Fruit fly (Drosophila melanogaster) whole organism, prepupa: ENCODE results near the gene spz3.

Experiments
- Blimp-1 ChIP-seq: fragments of 200-800 bp; sonication (Bioruptor generic); optimal IDR thresholded peaks from 3 replicates; lab custom pipeline; 2017; ENCODE audit warnings: missing biosample characterization, missing genetic modification characterization, mild to moderate bottlenecking, moderate library complexity, missing genetic modification reagents
- CG10631 ChIP-seq: fragments of 200-800 bp; sonication (Bioruptor generic); optimal IDR thresholded peaks from 2 replicates; lab custom pipeline; 2016; ENCODE audit warnings: missing biosample characterization, missing genetic modification characterization
- CG11294 ChIP-seq: fragments of 200-800 bp; sonication (Bioruptor generic); IDR thresholded peaks from 2 replicates; pipeline ENCODE4 v1.3.6; 2022; ENCODE audit warnings: missing biosample characterization, missing genetic modification characterization
- CG11762 ChIP-seq: fragments of 200-800 bp; sonication (Bioruptor generic); optimal IDR thresholded peaks from 3 replicates; lab custom pipeline; 2016; ENCODE audit warnings: missing biosample characterization, missing genetic modification characterization; ENCODE audit not compliant: insufficient read depth
- CG15336 ChIP-seq: fragments of 200-800 bp; sonication (Bioruptor generic); IDR thresholded peaks from 2 replicates; pipeline ENCODE4 v1.3.6; 2022; ENCODE audit warnings: missing biosample characterization, missing genetic modification characterization
- CG1621 ChIP-seq: fragments of 200-800 bp; sonication (Bioruptor generic); optimal IDR thresholded peaks from 3 replicates; lab custom pipeline; 2018; ENCODE audit warnings: missing biosample characterization, mild to moderate bottlenecking, missing genetic modification characterization
- CG3032 ChIP-seq: fragments of 200-800 bp; optimal IDR thresholded peaks from 2 replicates; lab custom pipeline; 2019; ENCODE audit warnings: missing biosample characterization, mild to moderate bottlenecking, missing genetic modification characterization, moderate library complexity
- CG32006 ChIP-seq: fragments of 200-800 bp; sonication (Bioruptor generic); optimal IDR thresholded peaks from 3 replicates; lab custom pipeline; 2017; ENCODE audit warnings: missing biosample characterization, mild to moderate bottlenecking, missing genetic modification characterization
- CG3919 ChIP-seq: fragments of 200-800 bp; sonication (Bioruptor generic); optimal IDR thresholded peaks from 3 replicates; lab custom pipeline; 2016; ENCODE audit warnings: missing biosample characterization, missing genetic modification characterization
- CG4318 ChIP-seq: fragments of 200-800 bp; sonication (Bioruptor generic); optimal IDR thresholded peaks from 3 replicates; lab custom pipeline; 2017; ENCODE audit warnings: missing biosample characterization, mild to moderate bottlenecking, missing genetic modification characterization
- CG6276 ChIP-seq: fragments of 200-800 bp; sonication (Bioruptor generic); optimal IDR thresholded peaks from 2 replicates; lab custom pipeline; 2017; ENCODE audit warnings: missing biosample characterization, mild to moderate bottlenecking, missing genetic modification characterization
- CG6792 ChIP-seq: fragments of 200-800 bp; sonication (Bioruptor generic); optimal IDR thresholded peaks from 3 replicates; lab custom pipeline; 2016; ENCODE audit warnings: missing biosample characterization, missing genetic modification characterization
- CG6808 ChIP-seq: fragments of 200-800 bp; sonication (Bioruptor generic); optimal IDR thresholded peaks from 3 replicates; lab custom pipeline; 2017; ENCODE audit warnings: missing biosample characterization, missing genetic modification characterization, mild to moderate bottlenecking, moderate library complexity, missing genetic modification reagents
- CG6854 ChIP-seq: fragments of 200-800 bp; sonication (Bioruptor generic); optimal IDR thresholded peaks from 2 replicates; lab custom pipeline; 2017; ENCODE audit warnings: missing biosample characterization, mild to moderate bottlenecking, missing genetic modification characterization
- CG7368 ChIP-seq: fragments of 200-800 bp; sonication (Bioruptor generic); optimal IDR thresholded peaks from 3 replicates; lab custom pipeline; 2016; ENCODE audit warnings: missing biosample characterization, missing genetic modification characterization
- CG8119 ChIP-seq: fragments of 200-800 bp; sonication (Bioruptor generic); IDR thresholded peaks from 3 replicates; pipeline ENCODE4 v1.3.6; 2022; ENCODE audit warnings: missing biosample characterization, missing genetic modification characterization
- CG8319 ChIP-seq: fragments of 200-800 bp; sonication (Bioruptor generic); optimal IDR thresholded peaks from 3 replicates; lab custom pipeline; 2016; ENCODE audit warnings: missing biosample characterization, missing genetic modification characterization
- CG9139 ChIP-seq: fragments of 200-800 bp; sonication (Bioruptor generic); optimal IDR thresholded peaks from 3 replicates; lab custom pipeline; 2017; ENCODE audit warnings: missing biosample characterization, mild to moderate bottlenecking, missing genetic modification characterization
- Eip75B ChIP-seq: fragments of 200-800 bp; sonication (Bioruptor generic); optimal IDR thresholded peaks from 3 replicates; lab custom pipeline; 2016; ENCODE audit warnings: missing biosample characterization, missing genetic modification characterization
- Eip78C ChIP-seq: fragments of 200-800 bp; sonication (Bioruptor generic); peaks from one replicate; lab custom pipeline; 2016; ENCODE audit warnings: missing biosample characterization, missing genetic modification characterization
- Eip93F ChIP-seq: fragments of 200-800 bp; sonication (Bioruptor generic); optimal IDR thresholded peaks from 2 replicates; lab custom pipeline; 2016; ENCODE audit warnings: missing biosample characterization, mild to moderate bottlenecking, missing genetic modification characterization
- Ets21C ChIP-seq: fragments of 200-800 bp; sonication (Bioruptor generic); optimal IDR thresholded peaks from 3 replicates; lab custom pipeline; 2016; ENCODE audit warnings: missing biosample characterization, missing genetic modification characterization
- Ets96B ChIP-seq: fragments of 200-800 bp; optimal IDR thresholded peaks from 2 replicates; lab custom pipeline; 2019; ENCODE audit warnings: missing biosample characterization, mild to moderate bottlenecking, missing genetic modification characterization, moderate library complexity
- Gug ChIP-seq: fragments of 200-800 bp; sonication (Bioruptor generic); IDR thresholded peaks from 2 replicates; pipeline ENCODE4 v1.3.6; 2022; ENCODE audit warnings: missing biosample characterization, missing genetic modification characterization
- Hr38 ChIP-seq: sonication (Bioruptor generic); optimal IDR thresholded peaks from 2 replicates; lab custom pipeline; 2016; ENCODE audit warnings: missing biosample characterization, missing genetic modification characterization
- Hr39 ChIP-seq: fragments of 200-800 bp; sonication (Bioruptor generic); optimal IDR thresholded peaks from 2 replicates; lab custom pipeline; 2016; ENCODE audit warnings: missing biosample characterization, missing genetic modification characterization
- Hr4 ChIP-seq: fragments of 200-800 bp; sonication (Bioruptor generic); optimal IDR thresholded peaks from 3 replicates; lab custom pipeline; 2016; ENCODE audit warnings: missing biosample characterization, missing genetic modification characterization
- Lpt ChIP-seq: fragments of 200-800 bp; sonication (Bioruptor generic); optimal IDR thresholded peaks from 3 replicates; lab custom pipeline; 2016; ENCODE audit warnings: missing biosample characterization, missing genetic modification characterization
- Met ChIP-seq: fragments of 200-800 bp; sonication (Bioruptor generic); optimal IDR thresholded peaks from 3 replicates; lab custom pipeline; 2016; ENCODE audit warnings: missing biosample characterization, missing genetic modification characterization
- OdsH ChIP-seq: fragments of 200-800 bp; sonication (Bioruptor generic); optimal IDR thresholded peaks from 3 replicates; lab custom pipeline; 2016; ENCODE audit warnings: missing biosample characterization, missing genetic modification characterization
- Smox ChIP-seq: fragments of 200-800 bp; sonication (Bioruptor generic); optimal IDR thresholded peaks from 3 replicates; lab custom pipeline; 2016; ENCODE audit warnings: missing biosample characterization, missing genetic modification characterization
- Sox102F ChIP-seq: fragments of 200-800 bp; sonication (Bioruptor generic); optimal IDR thresholded peaks from 2 replicates; lab custom pipeline; 2016; ENCODE audit warnings: missing biosample characterization, mild to moderate bottlenecking, missing genetic modification characterization
- Sox15 ChIP-seq: fragments of 200-800 bp; sonication (Bioruptor generic); optimal IDR thresholded peaks from 3 replicates; lab custom pipeline; 2016; ENCODE audit warnings: missing biosample characterization, missing genetic modification characterization
- acj6 ChIP-seq: fragments of 200-800 bp; sonication (Bioruptor generic); optimal IDR thresholded peaks from 3 replicates; lab custom pipeline; 2016; ENCODE audit warnings: missing biosample characterization, missing genetic modification characterization
- cyc ChIP-seq: fragments of 200-800 bp; sonication (Bioruptor generic); optimal IDR thresholded peaks from 3 replicates; lab custom pipeline; 2016; ENCODE audit warnings: missing biosample characterization, missing genetic modification characterization
- dac ChIP-seq: fragments of 200-800 bp; sonication (Bioruptor generic); optimal IDR thresholded peaks from 2 replicates; lab custom pipeline; 2017; ENCODE audit warnings: missing biosample characterization, mild to moderate bottlenecking, missing genetic modification characterization
- dsx ChIP-seq: fragments of 200-800 bp; optimal IDR thresholded peaks from 3 replicates; lab custom pipeline; 2019; ENCODE audit warnings: missing biosample characterization, mild to moderate bottlenecking, missing genetic modification characterization, moderate library complexity; ENCODE audit not compliant: poor library complexity, severe bottlenecking
- eg ChIP-seq: fragments of 200-800 bp; sonication (Bioruptor generic); IDR thresholded peaks from 3 replicates; pipeline ENCODE4 v1.3.6; 2022; ENCODE audit warnings: missing biosample characterization, missing genetic modification characterization
- esn ChIP-seq: fragments of 200-800 bp; sonication (Bioruptor generic); optimal IDR thresholded peaks from 2 replicates; lab custom pipeline; 2016; ENCODE audit warnings: missing biosample characterization, mild to moderate bottlenecking, missing genetic modification characterization, moderate library complexity
- fd85E ChIP-seq: fragments of 200-800 bp; sonication (Bioruptor generic); optimal IDR thresholded peaks from 3 replicates; lab custom pipeline; 2016; ENCODE audit warnings: missing biosample characterization, missing genetic modification characterization
- net ChIP-seq: fragments of 200-800 bp; sonication (Bioruptor generic); optimal IDR thresholded peaks from 3 replicates; lab custom pipeline; 2016; ENCODE audit warnings: missing biosample characterization, missing genetic modification characterization
- pdm3 ChIP-seq: fragments of 200-800 bp; sonication (Bioruptor generic); optimal IDR thresholded peaks from 3 replicates; lab custom pipeline; 2016; ENCODE audit warnings: missing biosample characterization, missing genetic modification characterization
- salr ChIP-seq, 2 experiments: fragments of 200-800 bp; sonication (Bioruptor generic); optimal IDR thresholded peaks; 3 replicates each; lab custom pipeline; 2016 to 2018; ENCODE audit warnings: missing biosample characterization in 2 of 2, missing genetic modification characterization in 2 of 2, mild to moderate bottlenecking in 1 of 2
- spab ChIP-seq: fragments of 200-800 bp; sonication (Bioruptor generic); optimal IDR thresholded peaks from 2 replicates; lab custom pipeline; 2017; ENCODE audit warnings: missing biosample characterization, mild to moderate bottlenecking, missing genetic modification characterization, missing genetic modification reagents
- ss ChIP-seq, 2 experiments: fragments of 200-800 bp; sonication (Bioruptor generic); optimal IDR thresholded peaks; 2 replicates in 1 of 2; 3 replicates in 1 of 2; lab custom pipeline; 2017 to 2018; ENCODE audit warnings: mild to moderate bottlenecking in 2 of 2, missing biosample characterization in 2 of 2, missing genetic modification characterization in 2 of 2, moderate library complexity in 1 of 2
- svp ChIP-seq: fragments of 200-800 bp; sonication (Bioruptor generic); peaks from one replicate; lab custom pipeline; 2016; ENCODE audit warnings: missing biosample characterization, missing genetic modification characterization
- topi ChIP-seq: fragments of 200-800 bp; sonication (Bioruptor generic); optimal IDR thresholded peaks from 3 replicates; lab custom pipeline; 2016; ENCODE audit warnings: missing biosample characterization, missing genetic modification characterization

spz3 gene

DNA sequence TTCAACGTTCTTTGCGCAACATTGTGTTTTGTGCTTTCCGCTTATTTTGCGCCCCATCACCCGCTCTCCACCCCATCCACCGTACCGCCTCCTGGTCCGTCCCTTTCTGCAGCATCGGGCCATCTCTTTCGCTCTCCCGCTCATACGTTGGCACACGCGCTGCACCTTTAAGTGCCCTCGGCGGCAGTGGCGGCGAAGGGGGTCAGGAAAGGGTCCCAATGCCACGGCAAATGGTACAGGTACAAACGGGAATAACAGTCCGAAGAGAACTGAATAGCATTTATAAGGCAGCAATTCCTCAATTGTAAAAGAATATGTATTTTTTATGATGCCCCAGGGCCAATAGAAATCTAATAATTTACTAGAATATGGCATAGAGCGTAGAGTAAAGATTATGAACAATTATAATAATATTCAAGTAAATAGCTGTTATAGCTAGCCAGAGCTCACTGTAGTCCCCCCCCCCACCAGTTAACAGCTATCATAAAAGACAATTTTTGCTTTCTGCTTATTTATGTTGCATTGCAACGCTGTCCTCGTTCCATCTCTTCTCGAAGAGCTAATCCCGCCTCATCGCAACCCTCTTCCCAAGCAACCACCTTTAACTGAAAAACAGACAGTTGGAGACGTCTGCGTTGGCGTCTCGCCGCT is 32.0 kb upstream of the spz3 start (continued):
- TF ChIP-seq Sox15 (GFP tag; lab: Kevin White, UChicago) (no peak), Met (GFP tag; lab: Kevin White, UChicago) (peak; percentile 83), Eip78C (GFP tag; lab: Kevin White, UChicago) (peak; percentile 68), dac (GFP tag; lab: Kevin White, UChicago) (no peak), CG11294 (no peak), Ets96B (peak; percentile 64), Eip93F (no peak), esn (GFP tag; lab: Kevin White, UChicago) (peak; percentile 43), Sox102F (GFP tag; lab: Kevin White, UChicago) (peak; percentile 53), CG6808 (peak; percentile 38), Ets21C (GFP tag; lab: Kevin White, UChicago) (peak; percentile 17), CG3032 (peak; percentile 16), fd85E (GFP tag; lab: Kevin White, UChicago) (no peak), CG8319 (GFP tag; lab: Kevin White, UChicago) (no peak), Hr39 (GFP tag; lab: Kevin White, UChicago) (peak; percentile 44)
- TF ChIP-seq, all 60 proteins: peak for 31

dm6 chr2L:7909854-7910253 is 30.5 kb upstream of the spz3 start:
- TF ChIP-seq CG11762 (GFP tag; lab: Kevin White, UChicago) (no peak), Met (GFP tag; lab: Kevin White, UChicago) (no peak), topi (no peak), acj6 (GFP tag; lab: Kevin White, UChicago) (no peak), Blimp-1 (peak; percentile 23), Hr4 (GFP tag; lab: Kevin White, UChicago) (no peak), Eip78C (GFP tag; lab: Kevin White, UChicago) (no peak), Hr38 (no peak), CG6854 (GFP tag; lab: Kevin White, UChicago) (no peak), CG4318 (no peak), CG32006 (GFP tag; lab: Kevin White, UChicago) (no peak), Sox102F (GFP tag; lab: Kevin White, UChicago) (no peak), CG9139 (GFP tag; lab: Kevin White, UChicago) (peak; percentile 65), dsx (peak; percentile 73), CG3032 (no peak), dac (GFP tag; lab: Kevin White, UChicago) (no peak), spab (peak; percentile 1), salr (GFP tag; optimal IDR thresholded peaks at IDR 0.05; lab: Kevin White, UChicago) (no peak), net (GFP tag; lab: Kevin White, UChicago) (peak; percentile 54), svp (no peak), CG8119 (0 out of 3 replicates have a peak, but pooled peaks have one; percentile 42), eg (GFP tag; lab: Robert Waterston, UW) (peak; percentile 44; the same call in 2 of the 3 replicates), CG8319 (GFP tag; lab: Kevin White, UChicago) (no peak), CG7368 (peak; percentile 25), CG3919 (GFP tag; lab: Kevin White, UChicago) (peak; percentile 5), CG10631 (GFP tag; lab: Kevin White, UChicago) (no peak), ss (GFP tag; optimal IDR thresholded peaks at IDR 0.05; lab: Kevin White, UChicago) (peak; percentile 70 to 86), Eip93F (peak; percentile 45), Smox (GFP tag; lab: Kevin White, UChicago) (no peak), CG1621 (peak; percentile 48), cyc (GFP tag; lab: Kevin White, UChicago) (no peak), Gug (GFP tag; lab: Robert Waterston, UW) (0 out of 2 replicates have a peak, but pooled peaks have one; percentile 11), Lpt (GFP tag; lab: Kevin White, UChicago) (peak; percentile 49), CG6792 (no peak), Sox15 (GFP tag; lab: Kevin White, UChicago) (no peak), Eip75B (GFP tag; lab: Kevin White, UChicago) (peak; percentile 46), fd85E (GFP tag; lab: Kevin White, UChicago) (no peak), CG6276 (GFP tag; lab: Kevin White, UChicago) (peak; percentile 32), OdsH (GFP tag; lab: Kevin White, UChicago) (no peak), Ets96B (peak; percentile 43), pdm3 (GFP tag; lab: Kevin White, UChicago) (no peak), Ets21C (GFP tag; lab: Kevin White, UChicago) (no peak), CG11294 (no peak), CG15336 (GFP tag; lab: Robert Waterston, UW) (no peak; the same call in 1 of the 2 replicates)
